Worm (Caenorhabditis elegans) whole organism, young adult: ENCODE data around the gene F22E12.1.

Experiments
- T07F8.4 ChIP-seq: sonication (generic microtip); optimal IDR thresholded peaks from 2 replicates; lab custom pipeline; 2016; ENCODE audit warnings: mild to moderate bottlenecking, missing genetic modification characterization, moderate library complexity, missing compliant biosample characterization
- akir-1 ChIP-seq: fragments of 200-800 bp; sonication (Bioruptor generic); optimal IDR thresholded peaks from 2 replicates; lab custom pipeline; 2018; ENCODE audit warnings: mild to moderate bottlenecking, missing genetic modification characterization, moderate library complexity, missing compliant biosample characterization
- ama-1 ChIP-seq, 3 experiments: fragments of 150-350 bp in 1 of 3; sonication (generic microtip) in 2 of 3; optimal IDR thresholded peaks; 2 replicates each; lab custom pipeline; 2014 to 2018; ENCODE audit warnings: missing biosample characterization in 2 of 3, missing genetic modification characterization in 2 of 3, missing genetic modification reagents in 2 of 3
- cebp-2 ChIP-seq: fragments of 200-800 bp; sonication (Bioruptor generic); IDR thresholded peaks from 2 replicates; pipeline ENCODE4 v1.3.6; 2022; ENCODE audit warnings: missing genetic modification characterization, missing compliant biosample characterization
- ceh-79 ChIP-seq: sonication (generic microtip); optimal IDR thresholded peaks from 2 replicates; lab custom pipeline; 2017; ENCODE audit warnings: mild to moderate bottlenecking, missing genetic modification characterization, missing compliant biosample characterization
- dpl-1 ChIP-seq: fragments of 150-350 bp; optimal IDR thresholded peaks from 2 replicates; lab custom pipeline; 2014; ENCODE audit warnings: missing biosample characterization, missing genetic modification reagents, missing genetic modification characterization
- hlh-26 ChIP-seq: fragments of 200-800 bp; sonication (Bioruptor generic); conservative IDR thresholded peaks from 2 replicates; pipeline ENCODE4 v1.3.6; 2022; ENCODE audit warnings: missing genetic modification reagents, missing genetic modification characterization, missing compliant biosample characterization
- hrde-1 ChIP-seq: sonication (generic microtip); optimal IDR thresholded peaks from 2 replicates; lab custom pipeline; 2016; ENCODE audit warnings: missing genetic modification characterization, mild to moderate bottlenecking, missing compliant biosample characterization, moderate library complexity, missing genotype, missing genetic modification reagents, borderline replicate concordance
- let-607 ChIP-seq, 2 experiments: fragments of 200-800 bp in 1 of 2; sonication (Bioruptor generic) in 1 of 2; sonication (generic microtip) in 1 of 2; optimal IDR thresholded peaks; 2 replicates each; lab custom pipeline; 2016 to 2018; ENCODE audit warnings: mild to moderate bottlenecking in 2 of 2, missing compliant biosample characterization in 2 of 2, missing genetic modification characterization in 2 of 2, moderate library complexity in 2 of 2, missing genotype in 1 of 2
- sdz-38 ChIP-seq: sonication (generic microtip); optimal IDR thresholded peaks from 2 replicates; lab custom pipeline; 2016; ENCODE audit warnings: missing genotype, missing genetic modification characterization, missing compliant biosample characterization
- unc-62 ChIP-seq: fragments of 150-350 bp; optimal IDR thresholded peaks from 2 replicates; lab custom pipeline; 2014; ENCODE audit warnings: missing biosample characterization, missing genetic modification reagents, missing genetic modification characterization

DNA sequence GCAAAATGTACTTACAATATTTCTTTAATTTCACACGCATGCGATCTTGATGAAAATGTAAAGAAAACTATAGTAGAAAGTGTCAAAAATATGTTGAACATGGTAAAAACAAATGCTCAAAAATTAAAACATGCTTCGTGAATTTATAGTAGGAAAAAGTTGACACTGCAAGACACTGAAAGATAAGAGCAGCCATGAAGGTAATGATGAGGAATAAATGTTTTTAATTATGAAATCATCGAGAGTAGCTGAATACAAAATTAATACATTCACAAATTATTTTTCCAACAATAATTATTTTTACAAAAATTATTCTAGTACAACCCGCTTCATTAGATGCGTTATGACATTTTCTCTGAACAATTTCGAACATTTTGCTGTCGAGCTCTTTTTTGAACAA, 40.2 kb downstream of the F22E12.1 start, which contains the start of gene F15H10.10:
- no peak for TF ChIP-seq sdz-38 (tag; lab: Kevin White, UChicago)
- TF ChIP-seq hrde-1 = no peak
- TF ChIP-seq unc-62 = no peak
- TF ChIP-seq let-607 (tag; optimal IDR thresholded peaks at IDR 0.05; lab: Kevin White, UChicago) = no peak
- TF ChIP-seq ama-1 (optimal IDR thresholded peaks at IDR 0.05; lab: Kevin White, UChicago) = no peak
- no peak for TF ChIP-seq ama-1 (GFP tag; optimal IDR thresholded peaks at IDR 0.05; lab: Kevin White, UChicago)
- no peak for TF ChIP-seq T07F8.4
- TF ChIP-seq dpl-1 (GFP tag; lab: Kevin White, UChicago) = no peak
- no peak for TF ChIP-seq cebp-2 (GFP tag; lab: Robert Waterston, UW)
- TF ChIP-seq hlh-26 (GFP tag; lab: Robert Waterston, UW) = no peak
- no peak for TF ChIP-seq ceh-79
- TF ChIP-seq akir-1 (GFP tag; lab: Kevin White, UChicago) = no peak
